ENCODE assay signal across 3 fruit fly cellular contexts in the genomic region with DNA sequence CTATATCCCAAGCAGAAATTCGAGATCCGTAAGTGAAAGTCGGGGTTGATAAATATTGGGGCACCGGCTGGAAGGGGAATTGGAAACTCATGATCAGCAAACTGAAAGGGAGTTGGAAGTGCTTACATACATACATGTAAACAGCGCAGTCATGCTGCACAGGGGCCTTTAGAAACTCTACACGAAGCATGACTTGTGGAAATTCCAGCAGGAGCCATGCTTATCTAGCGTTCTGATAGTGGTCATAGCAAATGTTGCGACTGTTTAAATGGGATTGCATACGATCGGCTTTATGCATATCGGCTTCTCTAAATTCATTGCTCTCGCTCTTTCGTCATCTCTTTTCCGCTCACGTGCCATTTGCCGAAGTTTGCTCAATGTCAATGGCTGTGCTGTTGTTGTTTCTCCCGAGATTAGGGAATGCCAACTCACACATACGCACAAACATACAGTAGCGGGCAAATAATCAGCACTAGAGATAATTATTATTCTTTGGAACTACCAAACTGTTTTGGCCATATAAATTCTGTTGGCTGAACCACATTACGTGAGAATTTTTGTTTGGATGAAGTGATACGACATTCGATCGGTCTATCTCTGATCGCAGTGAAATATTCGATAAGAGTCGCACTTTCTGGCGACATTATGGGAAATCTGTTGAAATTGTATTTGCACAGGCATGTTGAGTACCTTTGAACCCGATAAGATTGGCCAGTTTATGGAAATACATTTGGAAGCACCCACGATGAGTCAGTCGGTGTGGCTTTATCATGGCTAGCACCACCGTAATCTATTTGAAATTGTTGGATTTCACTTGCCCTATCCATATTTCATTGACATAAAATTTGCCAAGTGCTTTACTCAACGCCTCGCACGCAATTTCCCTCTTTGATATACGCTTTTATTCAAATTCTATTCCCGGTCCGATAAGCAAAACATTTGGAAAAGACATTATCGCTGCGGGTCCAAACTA.
A peak's percentile ranks its signal among the peaks of the same experiment; 100 is the strongest.
TF ChIP-seq lines count a peak whose summit lies in the region.

No protein-coding gene starts in this region.

TF ChIP-seq in whole organism, embryonic, 481 proteins besides CTCF, POLR2A, EP300 and RAD21 (continued from another document and continues in another):
- TF ChIP-seq odd (GFP tag; optimal IDR thresholded peaks at IDR 0.05; lab: Kevin White, UChicago) (no peak), CG4820 (GFP tag; optimal IDR thresholded peaks at IDR 0.05; lab: Kevin White, UChicago) (no peak), tll (GFP tag; optimal IDR thresholded peaks at IDR 0.05; lab: Kevin White, UChicago) (peak in 1 of 2 experiments; percentile 43), sc (optimal IDR thresholded peaks at IDR 0.05; lab: Kevin White, UChicago) (no peak), sc (GFP tag; optimal IDR thresholded peaks at IDR 0.05; lab: Kevin White, UChicago) (no peak), cad (GFP tag; optimal IDR thresholded peaks at IDR 0.05; lab: Kevin White, UChicago) (no peak), vfl (GFP tag; optimal IDR thresholded peaks at IDR 0.05; lab: Kevin White, UChicago) (no peak), CG17359 (tag; optimal IDR thresholded peaks at IDR 0.05; lab: Kevin White, UChicago) (no peak), Med (GFP tag; lab: Kevin White, UChicago) (peak; percentile 90), CG15011 (GFP tag; optimal IDR thresholded peaks at IDR 0.05; lab: Kevin White, UChicago) (no peak), B-H1 (GFP tag; IDR thresholded peaks at IDR 0.05; lab: Robert Waterston, UW) (no peak; the same call in 2 of the 3 replicates), CG4854 (GFP tag; optimal IDR thresholded peaks at IDR 0.05; lab: Kevin White, UChicago) (no peak), dan (GFP tag; IDR thresholded peaks at IDR 0.05; lab: Robert Waterston, UW) (no peak), GATAe (GFP tag; conservative IDR thresholded peaks at IDR 0.05; lab: Robert Waterston, UW) (peak; percentile 58; the same call in 1 of the 2 replicates), Dll (GFP tag; IDR thresholded peaks at IDR 0.05; lab: Robert Waterston, UW; ENCODE audit: partially characterized antibody) (no peak), Ravus (GFP tag; IDR thresholded peaks at IDR 0.05; lab: Robert Waterston, UW) (no peak), Fer3 (tag; optimal IDR thresholded peaks at IDR 0.05; lab: Kevin White, UChicago) (peak; percentile 15), pnt (GFP tag; optimal IDR thresholded peaks at IDR 0.05; lab: Kevin White, UChicago) (no peak), stc (GFP tag; IDR thresholded peaks at IDR 0.05; lab: Robert Waterston, UW) (peak; percentile 47; the same call in 1 of the 2 replicates), gro (GFP tag; optimal IDR thresholded peaks at IDR 0.05; lab: Kevin White, UChicago) (peak; percentile 44), lola (GFP tag; optimal IDR thresholded peaks at IDR 0.05; lab: Kevin White, UChicago) (no peak), cwo (GFP tag; optimal IDR thresholded peaks at IDR 0.05; lab: Kevin White, UChicago) (peak; percentile 80), Sox100B (GFP tag; optimal IDR thresholded peaks at IDR 0.05; lab: Kevin White, UChicago) (no peak), nmo (GFP tag; optimal IDR thresholded peaks at IDR 0.05; lab: Kevin White, UChicago) (no peak), seq (GFP tag; IDR thresholded peaks at IDR 0.05; lab: Robert Waterston, UW) (0 out of 2 replicates have a peak, but pooled peaks have one; percentile 16), CG14441 (GFP tag; IDR thresholded peaks at IDR 0.05; lab: Robert Waterston, UW) (peak; percentile 13; the same call in 1 of the 2 replicates), lilli (GFP tag; optimal IDR thresholded peaks at IDR 0.05; lab: Kevin White, UChicago) (peak; percentile 43), CG11695 (GFP tag; IDR thresholded peaks at IDR 0.05; lab: Robert Waterston, UW) (peak; percentile 47; the same call in 1 of the 3 replicates), CG2120 (GFP tag; optimal IDR thresholded peaks at IDR 0.05; lab: Kevin White, UChicago) (peak; percentile 42), CG2116 (GFP tag; optimal IDR thresholded peaks at IDR 0.05; lab: Kevin White, UChicago) (no peak), ac (GFP tag; optimal IDR thresholded peaks at IDR 0.05; lab: Kevin White, UChicago) (no peak), Trl (optimal IDR thresholded peaks at IDR 0.05; lab: Kevin White, UChicago) (peak in 1 of 2 experiments; percentile 3), Trl (GFP tag; optimal IDR thresholded peaks at IDR 0.05; lab: Kevin White, UChicago) (no peak), Hmx (GFP tag; optimal IDR thresholded peaks at IDR 0.05; lab: Kevin White, UChicago) (no peak), CG7928 (GFP tag; optimal IDR thresholded peaks at IDR 0.05; lab: Kevin White, UChicago) (no peak), CG4730 (GFP tag; IDR thresholded peaks at IDR 0.05; lab: Robert Waterston, UW) (no peak), CG34376 (GFP tag; optimal IDR thresholded peaks at IDR 0.05; lab: Kevin White, UChicago) (peak; percentile 92), CG17361 (GFP tag; IDR thresholded peaks at IDR 0.05; lab: Robert Waterston, UW) (no peak), mirr (GFP tag; optimal IDR thresholded peaks at IDR 0.05; lab: Kevin White, UChicago) (peak; percentile 74), CG9727 (GFP tag; optimal IDR thresholded peaks at IDR 0.05; lab: Kevin White, UChicago) (peak; percentile 7)

TF ChIP-seq in whole organism, prepupa, 60 proteins besides CTCF, POLR2A, EP300 and RAD21 (continued from another document):
- TF ChIP-seq CG10631 (GFP tag; optimal IDR thresholded peaks at IDR 0.05; lab: Kevin White, UChicago) = no peak
- no peak for TF ChIP-seq CG8319 (GFP tag; optimal IDR thresholded peaks at IDR 0.05; lab: Kevin White, UChicago)
- peak; percentile 27; the same call in 1 of the 2 replicates for TF ChIP-seq CG15336 (GFP tag; IDR thresholded peaks at IDR 0.05; lab: Robert Waterston, UW)
- TF ChIP-seq CG32006 (GFP tag; optimal IDR thresholded peaks at IDR 0.05; lab: Kevin White, UChicago) = no peak
- no peak for TF ChIP-seq Hr4 (GFP tag; optimal IDR thresholded peaks at IDR 0.05; lab: Kevin White, UChicago)
- no peak for TF ChIP-seq CG1621 (tag; optimal IDR thresholded peaks at IDR 0.05; lab: Kevin White, UChicago)
- TF ChIP-seq net (GFP tag; optimal IDR thresholded peaks at IDR 0.05; lab: Kevin White, UChicago) = no peak
- TF ChIP-seq CG31627 (GFP tag; optimal IDR thresholded peaks at IDR 0.05; lab: Kevin White, UChicago) = peak; percentile 38
- TF ChIP-seq fd85E (GFP tag; optimal IDR thresholded peaks at IDR 0.05; lab: Kevin White, UChicago) = no peak
- peak; percentile 70 for TF ChIP-seq Eip93F (GFP tag; optimal IDR thresholded peaks at IDR 0.05; lab: Kevin White, UChicago)
- TF ChIP-seq Hr39 (GFP tag; optimal IDR thresholded peaks at IDR 0.05; lab: Kevin White, UChicago) = peak; percentile 14
- TF ChIP-seq Eip78C (GFP tag; lab: Kevin White, UChicago) = peak; percentile 64
- peak; percentile 91 for TF ChIP-seq vri (GFP tag; optimal IDR thresholded peaks at IDR 0.05; lab: Kevin White, UChicago)
- no peak for TF ChIP-seq Lpt (GFP tag; optimal IDR thresholded peaks at IDR 0.05; lab: Kevin White, UChicago)
- peak; percentile 7 for TF ChIP-seq cyc (GFP tag; optimal IDR thresholded peaks at IDR 0.05; lab: Kevin White, UChicago)
- no peak for TF ChIP-seq acj6 (GFP tag; optimal IDR thresholded peaks at IDR 0.05; lab: Kevin White, UChicago)
- TF ChIP-seq CG10669 (GFP tag; optimal IDR thresholded peaks at IDR 0.05; lab: Kevin White, UChicago) = no peak
- no peak for TF ChIP-seq CG16779 (tag; optimal IDR thresholded peaks at IDR 0.05; lab: Kevin White, UChicago)
- no peak for TF ChIP-seq CG11902 (GFP tag; optimal IDR thresholded peaks at IDR 0.05; lab: Kevin White, UChicago)
- peak; percentile 53; the same call in 2 of the 3 replicates for TF ChIP-seq eg (GFP tag; IDR thresholded peaks at IDR 0.05; lab: Robert Waterston, UW)
- TF ChIP-seq CG11762 (GFP tag; optimal IDR thresholded peaks at IDR 0.05; lab: Kevin White, UChicago; ENCODE audit: insufficient read depth) = no peak
- no peak for TF ChIP-seq Blimp-1 (GFP tag; optimal IDR thresholded peaks at IDR 0.05; lab: Kevin White, UChicago)
- no peak for TF ChIP-seq CG6276 (GFP tag; optimal IDR thresholded peaks at IDR 0.05; lab: Kevin White, UChicago)
- peak; percentile 92 for TF ChIP-seq svp (GFP tag; lab: Kevin White, UChicago)
- TF ChIP-seq pdm3 (GFP tag; optimal IDR thresholded peaks at IDR 0.05; lab: Kevin White, UChicago) = no peak
- TF ChIP-seq esn (GFP tag; optimal IDR thresholded peaks at IDR 0.05; lab: Kevin White, UChicago) = peak; percentile 29
- TF ChIP-seq dac (GFP tag; optimal IDR thresholded peaks at IDR 0.05; lab: Kevin White, UChicago) = no peak
- no peak for TF ChIP-seq CG6792 (GFP tag; optimal IDR thresholded peaks at IDR 0.05; lab: Kevin White, UChicago)
- no peak for TF ChIP-seq Sox15 (GFP tag; optimal IDR thresholded peaks at IDR 0.05; lab: Kevin White, UChicago)
- TF ChIP-seq CG11294 (GFP tag; IDR thresholded peaks at IDR 0.05; lab: Robert Waterston, UW) = no peak
- TF ChIP-seq CG6163 (GFP tag; IDR thresholded peaks at IDR 0.05; lab: Robert Waterston, UW) = peak; percentile 44; the same call in 2 of the 3 replicates

TF ChIP-seq in whole organism, wandering third instar larva, 38 proteins besides CTCF, POLR2A, EP300 and RAD21 (continued from another document):
- TF ChIP-seq dl (GFP tag; optimal IDR thresholded peaks at IDR 0.05; lab: Kevin White, UChicago; ENCODE audit: insufficient read depth in 1 of 2, partially characterized antibody in 2 of 2) = peak in 1 of 2 experiments; percentile 20
- TF ChIP-seq psq (GFP tag; optimal IDR thresholded peaks at IDR 0.05; lab: Kevin White, UChicago) = peak; percentile 35
- TF ChIP-seq lola (GFP tag; optimal IDR thresholded peaks at IDR 0.05; lab: Kevin White, UChicago) = no peak
- TF ChIP-seq usp (GFP tag; optimal IDR thresholded peaks at IDR 0.05; lab: Kevin White, UChicago) = no peak
- TF ChIP-seq CrebA (GFP tag; optimal IDR thresholded peaks at IDR 0.05; lab: Kevin White, UChicago; ENCODE audit: borderline replicate concordance) = no peak
- TF ChIP-seq CG9705 (GFP tag; optimal IDR thresholded peaks at IDR 0.05; lab: Kevin White, UChicago) = no peak
- TF ChIP-seq br (GFP tag; optimal IDR thresholded peaks at IDR 0.05; lab: Kevin White, UChicago) = peak; percentile 67
- TF ChIP-seq fru (GFP tag; optimal IDR thresholded peaks at IDR 0.05; lab: Kevin White, UChicago) = peak; percentile 68
- TF ChIP-seq woc (GFP tag; optimal IDR thresholded peaks at IDR 0.05; lab: Kevin White, UChicago) = peak; percentile 10
